Worm (Caenorhabditis elegans): Measurements from ENCODE around the gene T09A5.15.

ce11 chrII:7870062-7870461 lies 12.3 kb downstream of the T09A5.15 start, which contains the start of gene ztf-17:
- TF ChIP-seq ceh-43 (GFP tag; optimal IDR thresholded peaks at IDR 0.05) (no peak), ztf-11 (tag; optimal IDR thresholded peaks at IDR 0.05) (no peak), mep-1 (tag; optimal IDR thresholded peaks at IDR 0.05) (no peak), elt-3 (tag; optimal IDR thresholded peaks at IDR 0.05) (no peak), nhr-237 (tag; optimal IDR thresholded peaks at IDR 0.05) (no peak), snpc-4 (tag; optimal IDR thresholded peaks at IDR 0.05) (no peak)
